Worm (Caenorhabditis elegans) whole organism, L2 larva: ENCODE data around the gene B0303.11.

Experiments
- ZK546.5 ChIP-seq: sonication (generic microtip); optimal IDR thresholded peaks from 2 replicates; lab custom pipeline; 2017; ENCODE audit warnings: missing biosample characterization, missing genetic modification characterization
- ama-1 ChIP-seq: fragments of 150-350 bp; optimal IDR thresholded peaks from 2 replicates; lab custom pipeline; 2018; ENCODE audit warnings: inconsistent platforms
- ceh-16 ChIP-seq: fragments of 150-350 bp; optimal IDR thresholded peaks from 2 replicates; lab custom pipeline; 2014; ENCODE audit warnings: missing biosample characterization, missing genetic modification characterization
- ceh-82 ChIP-seq: fragments of 150-350 bp; optimal IDR thresholded peaks from 2 replicates; lab custom pipeline; 2014; ENCODE audit warnings: missing biosample characterization, missing genetic modification characterization
- egl-27 ChIP-seq: sonication (generic microtip); optimal IDR thresholded peaks from 3 replicates; lab custom pipeline; 2017; ENCODE audit warnings: missing biosample characterization, missing genetic modification reagents, missing genetic modification characterization
- elt-1 ChIP-seq: fragments of 150-350 bp; optimal IDR thresholded peaks from 2 replicates; lab custom pipeline; 2014; ENCODE audit warnings: missing biosample characterization, missing genetic modification characterization
- lin-13 ChIP-seq: fragments of 150-350 bp; optimal IDR thresholded peaks from 2 replicates; lab custom pipeline; 2014; ENCODE audit warnings: missing biosample characterization, missing genetic modification reagents, missing genetic modification characterization
- lin-39 ChIP-seq: fragments of 150-350 bp; optimal IDR thresholded peaks from 2 replicates; lab custom pipeline; 2014; ENCODE audit warnings: missing biosample characterization, missing genetic modification reagents, missing genetic modification characterization
- mdl-1 ChIP-seq, 2 experiments: fragments of 150-350 bp in 1 of 2; sonication (generic microtip) in 1 of 2; optimal IDR thresholded peaks; 2 replicates each; lab custom pipeline; 2017; ENCODE audit warnings: missing biosample characterization in 2 of 2, missing genetic modification characterization in 2 of 2
- nhr-12 ChIP-seq: fragments of 150-350 bp; optimal IDR thresholded peaks from 2 replicates; lab custom pipeline; 2014; ENCODE audit warnings: missing biosample characterization, missing genetic modification characterization
- nhr-25 ChIP-seq: fragments of 150-350 bp; sonication (generic microtip); optimal IDR thresholded peaks from 3 replicates; lab custom pipeline; 2014; ENCODE audit warnings: missing biosample characterization, missing genetic modification characterization
- sma-9 ChIP-seq, 2 experiments: fragments of 150-350 bp in 1 of 2; sonication (generic microtip) in 1 of 2; optimal IDR thresholded peaks; 2 replicates each; lab custom pipeline; 2014 to 2016; ENCODE audit warnings: missing genetic modification characterization in 2 of 2, mild to moderate bottlenecking in 1 of 2, missing biosample characterization in 1 of 2, missing compliant biosample characterization in 1 of 2, missing genetic modification reagents in 1 of 2, moderate library complexity in 1 of 2
- unc-62 ChIP-seq: fragments of 150-350 bp; optimal IDR thresholded peaks from 2 replicates; lab custom pipeline; 2014; ENCODE audit warnings: missing biosample characterization, missing genetic modification reagents, missing genetic modification characterization
- ztf-11 ChIP-seq: sonication (generic microtip); optimal IDR thresholded peaks from 2 replicates; lab custom pipeline; 2017; ENCODE audit warnings: missing biosample characterization, missing genetic modification characterization

DNA sequence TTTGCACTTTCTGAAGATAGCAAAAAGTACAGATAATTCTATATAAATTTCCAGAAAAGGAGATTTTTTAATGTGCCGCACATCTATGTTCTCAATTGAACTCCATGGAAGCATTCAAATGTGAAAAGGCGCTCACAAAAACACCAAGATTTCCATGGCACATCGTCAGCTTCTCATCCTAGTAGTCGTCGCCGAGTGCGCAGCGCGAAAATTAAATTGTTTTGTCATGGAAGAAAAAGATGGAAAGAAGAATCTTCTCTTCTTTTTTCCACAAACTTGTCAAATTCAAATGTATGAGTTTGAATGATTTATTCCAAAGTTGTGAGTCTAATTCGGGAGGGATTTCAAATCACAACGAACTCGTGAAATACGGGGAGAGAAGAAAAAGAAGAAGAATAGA, 27.2 kb upstream of the B0303.11 start:
- TF ChIP-seq nhr-12 (tag; lab: Kevin White, UChicago) (no peak), ama-1 (no peak), ceh-16 (no peak), lin-13 (GFP tag; lab: Kevin White, UChicago) (no peak), unc-62 (GFP tag; lab: Kevin White, UChicago) (no peak), nhr-25 (tag; lab: Kevin White, UChicago) (no peak), ztf-11 (tag; lab: Kevin White, UChicago) (no peak), sma-9 (GFP tag; optimal IDR thresholded peaks at IDR 0.05; lab: Kevin White, UChicago) (no peak), sma-9 (tag; optimal IDR thresholded peaks at IDR 0.05; lab: Kevin White, UChicago) (no peak), egl-27 (no peak), ceh-82 (tag; lab: Kevin White, UChicago) (no peak), lin-39 (tag; lab: Kevin White, UChicago) (no peak), ZK546.5 (no peak), elt-1 (tag; lab: Kevin White, UChicago) (no peak), mdl-1 (tag; optimal IDR thresholded peaks at IDR 0.05; lab: Kevin White, UChicago) (no peak)
